Worm (Caenorhabditis elegans) whole organism, L1 larva: ENCODE results near the gene nlp-2.

Experiments
- C34B4.2 ChIP-seq: sonication (generic microtip); optimal IDR thresholded peaks from 2 replicates; lab custom pipeline; 2017; ENCODE audit warnings: mild to moderate bottlenecking, missing genetic modification characterization, missing compliant biosample characterization
- aha-1 ChIP-seq: fragments of 150-350 bp; optimal IDR thresholded peaks from 2 replicates; lab custom pipeline; 2014; ENCODE audit warnings: missing biosample characterization, missing genetic modification characterization
- ceh-82 ChIP-seq, 3 experiments: fragments of 150-350 bp in 1 of 3; sonication (generic microtip) in 2 of 3; optimal IDR thresholded peaks; 2 replicates each; lab custom pipeline; 2014 to 2017; ENCODE audit warnings: missing biosample characterization in 3 of 3, missing genetic modification characterization in 3 of 3
- nhr-28 ChIP-seq: fragments of 150-350 bp; optimal IDR thresholded peaks from 2 replicates; lab custom pipeline; 2014; ENCODE audit warnings: missing biosample characterization, missing genetic modification characterization
- nhr-90 ChIP-seq: sonication (generic microtip); optimal IDR thresholded peaks from 2 replicates; lab custom pipeline; 2016; ENCODE audit warnings: mild to moderate bottlenecking, missing genetic modification characterization, missing compliant biosample characterization; ENCODE audit not compliant: poor library complexity
- tbx-2 ChIP-seq: sonication (generic microtip); optimal IDR thresholded peaks from 2 replicates; lab custom pipeline; 2016; ENCODE audit warnings: missing genetic modification characterization, missing compliant biosample characterization
- unc-62 ChIP-seq: fragments of 150-350 bp; optimal IDR thresholded peaks from 2 replicates; lab custom pipeline; 2014; ENCODE audit warnings: missing biosample characterization, missing genetic modification reagents, missing genetic modification characterization
- unc-86 ChIP-seq: sonication (generic microtip); optimal IDR thresholded peaks from 2 replicates; lab custom pipeline; 2016; ENCODE audit warnings: missing genetic modification characterization, missing compliant biosample characterization
- ztf-4 ChIP-seq: fragments of 150-350 bp; optimal IDR thresholded peaks from 2 replicates; lab custom pipeline; 2014; ENCODE audit warnings: missing biosample characterization, missing genetic modification characterization

DNA sequence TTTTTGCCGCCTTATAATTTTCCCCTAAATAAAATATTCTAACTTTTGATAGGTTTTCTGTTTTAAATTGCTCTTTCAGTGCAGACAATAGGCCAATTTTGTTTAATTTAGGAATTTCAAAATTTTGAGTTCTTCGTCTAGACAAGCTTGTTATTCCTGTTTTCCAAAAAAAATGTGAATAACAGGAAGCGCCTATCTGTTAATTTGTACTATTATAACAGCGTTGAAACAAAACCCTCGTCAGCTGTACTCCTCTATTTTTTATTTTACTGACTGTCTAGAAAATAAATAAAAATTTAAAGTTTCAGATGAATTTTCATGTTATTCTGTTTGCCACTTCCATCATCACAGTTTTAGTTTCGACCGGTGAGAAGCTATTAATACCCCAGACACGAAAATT is 36.7 kb upstream of the nlp-2 start, which contains the start of gene F47G3.4:
- no peak for TF ChIP-seq ceh-82 (tag; optimal IDR thresholded peaks at IDR 0.05; lab: Kevin White, UChicago)
- TF ChIP-seq nhr-90 (tag; lab: Kevin White, UChicago) = no peak
- no peak for TF ChIP-seq unc-62 (GFP tag; lab: Kevin White, UChicago)
- no peak for TF ChIP-seq C34B4.2 (tag; lab: Kevin White, UChicago)
- no peak for TF ChIP-seq tbx-2 (tag; lab: Kevin White, UChicago)
- TF ChIP-seq ztf-4 = no peak
- no peak for TF ChIP-seq unc-86 (tag; lab: Kevin White, UChicago)
- TF ChIP-seq nhr-28 (tag; lab: Kevin White, UChicago) = no peak
- no peak for TF ChIP-seq aha-1
